Fruit fly (Drosophila melanogaster): Measurements from ENCODE around the gene ERp44.
A peak's percentile ranks its signal among the peaks of the same experiment; 100 is the strongest.

ERp44 gene

DNA sequence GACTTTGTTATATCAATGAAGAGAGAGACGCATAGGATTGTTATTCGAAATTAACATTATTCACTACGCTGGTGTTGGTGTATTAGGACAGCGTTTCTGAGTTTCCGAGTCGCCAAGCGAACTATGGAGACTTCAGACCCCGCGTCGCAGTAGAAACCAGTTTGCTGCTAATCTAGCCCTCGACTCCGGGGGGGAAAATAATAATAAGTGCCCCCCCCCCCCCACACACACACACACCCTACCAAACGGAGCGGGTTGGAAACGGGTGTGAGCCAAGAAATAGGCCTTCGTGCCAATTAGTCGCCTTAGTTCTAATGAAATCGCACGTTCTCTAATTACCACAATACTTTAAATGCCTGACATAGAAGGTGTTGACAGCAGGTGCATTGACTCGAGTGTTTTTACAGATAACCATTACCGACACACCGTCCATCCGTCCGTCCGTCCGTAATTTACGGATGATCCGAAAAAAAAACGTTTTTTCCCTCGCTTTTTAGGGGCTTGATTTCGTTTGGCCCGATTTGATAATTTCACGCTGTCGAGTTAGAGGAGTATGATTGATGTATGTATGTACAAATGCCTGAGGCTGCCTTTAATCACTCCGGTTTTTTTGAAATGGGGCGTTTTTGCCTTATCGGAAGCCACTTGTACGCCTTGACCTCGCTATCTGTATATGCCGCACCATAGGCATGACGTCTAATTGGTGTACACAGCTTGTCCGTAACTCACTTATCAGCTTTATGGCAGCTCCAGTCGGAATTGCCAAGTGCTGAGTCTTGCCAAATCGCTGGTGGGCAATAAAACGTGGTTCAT is 15.6 kb downstream of the ERp44 start (continued):
- no peak for TF ChIP-seq CG1233 (GFP tag; optimal IDR thresholded peaks at IDR 0.05)
- no peak for TF ChIP-seq CG6854 (GFP tag; optimal IDR thresholded peaks at IDR 0.05)
- no peak for TF ChIP-seq zfh1 (GFP tag; IDR thresholded peaks at IDR 0.05)
- no peak for TF ChIP-seq Hmx (GFP tag; optimal IDR thresholded peaks at IDR 0.05)
- no peak for TF ChIP-seq CG43689 (GFP tag; IDR thresholded peaks at IDR 0.05)
- no peak for TF ChIP-seq vfl (GFP tag; optimal IDR thresholded peaks at IDR 0.05)
- TF ChIP-seq PHDP (tag; optimal IDR thresholded peaks at IDR 0.05): no peak
- no peak for TF ChIP-seq Myb (GFP tag; optimal IDR thresholded peaks at IDR 0.05)
- no peak for TF ChIP-seq tio (GFP tag; optimal IDR thresholded peaks at IDR 0.05)
- no peak for TF ChIP-seq CG11723 (GFP tag; optimal IDR thresholded peaks at IDR 0.05)
- no peak for TF ChIP-seq pho (GFP tag; optimal IDR thresholded peaks at IDR 0.05)
- TF ChIP-seq Vsx1 (GFP tag; optimal IDR thresholded peaks at IDR 0.05): peak; percentile 27
- no peak for TF ChIP-seq CG8944 (GFP tag; optimal IDR thresholded peaks at IDR 0.05)
- TF ChIP-seq Chrac-16 (GFP tag; optimal IDR thresholded peaks at IDR 0.05): no peak
- TF ChIP-seq CG1602 (GFP tag; optimal IDR thresholded peaks at IDR 0.05): no peak
- no peak for TF ChIP-seq insv (GFP tag; optimal IDR thresholded peaks at IDR 0.05)
- no peak for TF ChIP-seq usp (GFP tag; optimal IDR thresholded peaks at IDR 0.05)
- no peak for TF ChIP-seq nau (GFP tag; optimal IDR thresholded peaks at IDR 0.05)
- TF ChIP-seq Hmr (GFP tag; optimal IDR thresholded peaks at IDR 0.05): peak; percentile 15
- no peak for TF ChIP-seq CG17802 (tag; optimal IDR thresholded peaks at IDR 0.05)
- no peak for TF ChIP-seq Optix (GFP tag; IDR thresholded peaks at IDR 0.05)
- TF ChIP-seq al (GFP tag; IDR thresholded peaks at IDR 0.05): no peak
- no peak for TF ChIP-seq Dll (GFP tag; IDR thresholded peaks at IDR 0.05; ENCODE audit: partially characterized antibody)
- TF ChIP-seq HLH54F (GFP tag; optimal IDR thresholded peaks at IDR 0.05): no peak
- no peak for TF ChIP-seq jing (GFP tag; optimal IDR thresholded peaks at IDR 0.05)
- TF ChIP-seq sim (GFP tag; IDR thresholded peaks at IDR 0.05): no peak
- TF ChIP-seq CG10565 (GFP tag; optimal IDR thresholded peaks at IDR 0.05): no peak
- no peak for TF ChIP-seq H15 (GFP tag; IDR thresholded peaks at IDR 0.05)
- TF ChIP-seq CG4404 (GFP tag; IDR thresholded peaks at IDR 0.05): no peak
- TF ChIP-seq run (tag; optimal IDR thresholded peaks at IDR 0.05): no peak
- no peak for TF ChIP-seq CG11696 (GFP tag; IDR thresholded peaks at IDR 0.05)
- TF ChIP-seq Lhr (GFP tag; optimal IDR thresholded peaks at IDR 0.05): no peak
- TF ChIP-seq BtbVII (GFP tag; optimal IDR thresholded peaks at IDR 0.05): no peak
- no peak for TF ChIP-seq dan (GFP tag; IDR thresholded peaks at IDR 0.05)
- no peak for TF ChIP-seq chm (GFP tag; IDR thresholded peaks at IDR 0.05)
- TF ChIP-seq nom (GFP tag; optimal IDR thresholded peaks at IDR 0.05): no peak
- peak; percentile 63 for TF ChIP-seq rib (GFP tag; IDR thresholded peaks at IDR 0.05)
- TF ChIP-seq CG18476 (GFP tag; optimal IDR thresholded peaks at IDR 0.05): no peak
- TF ChIP-seq CkIIα-i1 (GFP tag; IDR thresholded peaks at IDR 0.05): no peak
- TF ChIP-seq stwl (tag; optimal IDR thresholded peaks at IDR 0.05): no peak
- TF ChIP-seq fru (optimal IDR thresholded peaks at IDR 0.05): no peak
- TF ChIP-seq Hsf (GFP tag; optimal IDR thresholded peaks at IDR 0.05): no peak
- TF ChIP-seq CG2875 (GFP tag; optimal IDR thresholded peaks at IDR 0.05): no peak
- no peak for TF ChIP-seq CG9609 (GFP tag; optimal IDR thresholded peaks at IDR 0.05)
- TF ChIP-seq gem (tag; optimal IDR thresholded peaks at IDR 0.05): peak; percentile 44
- TF ChIP-seq salm (tag; optimal IDR thresholded peaks at IDR 0.05): no peak
- TF ChIP-seq oc (tag; optimal IDR thresholded peaks at IDR 0.05): peak; percentile 24
- peak; percentile 11 for TF ChIP-seq CG4328 (GFP tag; optimal IDR thresholded peaks at IDR 0.05)
- TF ChIP-seq CG17361 (GFP tag; IDR thresholded peaks at IDR 0.05): no peak
- peak; percentile 83 for TF ChIP-seq mirr (GFP tag; optimal IDR thresholded peaks at IDR 0.05)
- no peak for TF ChIP-seq CG17829 (tag; optimal IDR thresholded peaks at IDR 0.05)

Measured in whole organism, embryonic.